Fruit fly (Drosophila melanogaster): ENCODE measurements around the gene Crag.
A peak's percentile ranks its signal among the peaks of the same experiment; 100 is the strongest.

The Crag gene

DNA sequence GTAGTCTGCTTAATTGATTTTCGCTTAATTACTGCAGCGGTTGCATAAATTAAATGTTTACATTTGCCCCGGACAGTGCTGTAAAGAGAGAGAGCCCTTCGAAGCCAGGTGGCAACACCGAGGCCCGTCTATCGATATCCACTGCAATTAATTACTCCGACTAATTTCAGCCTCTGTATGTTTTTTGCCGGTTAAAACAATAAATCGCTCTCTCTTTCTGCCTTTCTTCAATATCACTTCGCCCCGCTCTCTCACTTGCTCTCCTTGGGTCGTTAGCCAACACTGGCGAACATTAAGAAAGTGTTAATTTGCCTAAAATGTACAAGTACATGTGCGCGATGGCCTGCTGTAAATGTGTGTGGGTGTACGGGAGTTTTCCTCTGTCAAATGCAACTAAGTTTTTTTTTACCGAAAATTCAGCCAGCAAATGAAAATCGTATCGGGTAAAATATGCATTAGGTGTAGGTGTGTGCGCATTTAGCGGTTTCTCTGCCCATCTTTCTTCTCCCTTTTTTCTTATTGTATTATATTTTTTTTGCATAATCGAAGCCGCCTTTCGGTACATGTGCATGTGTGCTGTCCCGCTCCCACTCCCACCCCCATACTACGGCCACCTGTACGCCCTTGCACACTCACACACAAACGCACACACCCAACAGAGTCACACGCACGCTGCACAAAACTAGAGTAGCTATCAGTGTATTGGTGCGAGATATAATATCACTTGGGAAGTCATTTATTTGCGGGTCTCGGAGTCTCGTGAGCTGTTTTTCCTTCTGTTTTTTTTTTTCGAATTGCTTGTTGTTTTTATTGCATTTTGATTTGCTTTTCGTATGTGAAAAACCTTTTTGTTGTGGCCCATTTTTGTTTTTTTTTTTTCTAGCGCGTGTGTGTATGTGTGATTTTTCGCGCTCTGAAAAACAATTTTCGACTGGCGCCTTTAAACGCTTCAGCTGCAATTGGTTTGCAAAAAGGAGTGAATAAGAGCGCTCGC lies 30.1 kb upstream of the Crag start (continued):
- TF ChIP-seq CG11294 (GFP tag; IDR thresholded peaks at IDR 0.05) (no peak; the same call in 1 of the 2 replicates), dac (GFP tag; optimal IDR thresholded peaks at IDR 0.05) (no peak), Ets21C (GFP tag; optimal IDR thresholded peaks at IDR 0.05) (no peak), esn (GFP tag; optimal IDR thresholded peaks at IDR 0.05) (peak; percentile 48), Sox14 (GFP tag; optimal IDR thresholded peaks at IDR 0.05) (peak; percentile 61), CG32006 (GFP tag; optimal IDR thresholded peaks at IDR 0.05) (peak; percentile 15), Hr38 (GFP tag; optimal IDR thresholded peaks at IDR 0.05) (no peak), Eip75B (GFP tag; optimal IDR thresholded peaks at IDR 0.05) (peak; percentile 28), Sox15 (GFP tag; optimal IDR thresholded peaks at IDR 0.05) (no peak), fd85E (GFP tag; optimal IDR thresholded peaks at IDR 0.05) (no peak), CG3032 (tag; optimal IDR thresholded peaks at IDR 0.05) (no peak), achi (GFP tag; optimal IDR thresholded peaks at IDR 0.05) (peak; percentile 45), CG10631 (GFP tag; optimal IDR thresholded peaks at IDR 0.05) (peak; percentile 44), CG1621 (tag; optimal IDR thresholded peaks at IDR 0.05) (peak; percentile 18), Hr4 (GFP tag; optimal IDR thresholded peaks at IDR 0.05) (no peak), CG9139 (GFP tag; optimal IDR thresholded peaks at IDR 0.05) (no peak), CG6276 (GFP tag; optimal IDR thresholded peaks at IDR 0.05) (peak; percentile 51), CG6163 (GFP tag; IDR thresholded peaks at IDR 0.05) (no peak; the same call in 2 of the 3 replicates), CG6792 (GFP tag; optimal IDR thresholded peaks at IDR 0.05) (no peak), pdm3 (GFP tag; optimal IDR thresholded peaks at IDR 0.05) (peak; percentile 41), CG3919 (GFP tag; optimal IDR thresholded peaks at IDR 0.05) (peak; percentile 65)

dm6 chrX:8569038-8569437 lies 22.8 kb upstream of the Crag start:
- peak; percentile 17 for TF ChIP-seq fkh (GFP tag; optimal IDR thresholded peaks at IDR 0.05)
- TF ChIP-seq Ets96B (tag; optimal IDR thresholded peaks at IDR 0.05): no peak
- TF ChIP-seq fd85E (GFP tag; optimal IDR thresholded peaks at IDR 0.05): no peak
- no peak for TF ChIP-seq dsx (GFP tag; optimal IDR thresholded peaks at IDR 0.05; ENCODE audit: poor library complexity, severe bottlenecking)
- TF ChIP-seq cyc (GFP tag; optimal IDR thresholded peaks at IDR 0.05): no peak
- peak; percentile 73 for TF ChIP-seq svp (GFP tag)

dm6 chrX:8569639-8570038 lies 22.2 kb upstream of the Crag start:
- TF ChIP-seq Sox14 (GFP tag; optimal IDR thresholded peaks at IDR 0.05) (no peak), Hr39 (GFP tag; optimal IDR thresholded peaks at IDR 0.05) (no peak), Blimp-1 (GFP tag; optimal IDR thresholded peaks at IDR 0.05) (no peak), CG1621 (tag; optimal IDR thresholded peaks at IDR 0.05) (no peak), CG8319 (GFP tag; optimal IDR thresholded peaks at IDR 0.05) (no peak), Ets21C (GFP tag; optimal IDR thresholded peaks at IDR 0.05) (no peak), Sox15 (GFP tag; optimal IDR thresholded peaks at IDR 0.05) (no peak), dsx (GFP tag; optimal IDR thresholded peaks at IDR 0.05; ENCODE audit: poor library complexity, severe bottlenecking) (no peak), CG6854 (GFP tag; optimal IDR thresholded peaks at IDR 0.05) (no peak), CG32006 (GFP tag; optimal IDR thresholded peaks at IDR 0.05) (no peak), CG8119 (GFP tag; IDR thresholded peaks at IDR 0.05) (no peak), CG15336 (GFP tag; IDR thresholded peaks at IDR 0.05) (no peak), CG6808 (GFP tag; optimal IDR thresholded peaks at IDR 0.05) (no peak), CG4318 (GFP tag; optimal IDR thresholded peaks at IDR 0.05) (no peak)

DNA sequence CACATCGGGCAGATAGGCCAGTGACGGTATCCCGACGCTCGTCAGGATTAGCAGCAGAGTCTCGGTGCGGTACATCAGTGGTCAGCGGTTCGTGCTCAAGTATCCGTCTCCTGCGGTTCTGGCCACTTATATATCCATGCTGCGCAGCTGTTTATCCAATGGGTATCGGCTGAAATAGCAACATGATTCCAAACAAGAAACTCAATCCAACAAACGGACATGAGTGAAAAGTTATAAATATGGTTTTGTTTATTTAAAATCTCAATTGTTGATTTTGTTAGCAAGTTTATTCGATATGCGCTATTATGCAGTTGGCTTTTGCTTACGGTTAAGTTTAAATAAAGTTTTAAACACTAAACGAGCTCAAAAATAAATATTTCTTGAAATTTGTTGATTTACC lies 21.0 kb upstream of the Crag start, which contains the start of gene CG12111:
Gene CG12111 (minus strand): TSS at position 101 of the 400 bp plus-strand sequence.
- TF ChIP-seq topi (GFP tag; optimal IDR thresholded peaks at IDR 0.05) (no peak), achi (GFP tag; optimal IDR thresholded peaks at IDR 0.05) (no peak), ss (GFP tag; optimal IDR thresholded peaks at IDR 0.05) (no peak), CG31627 (GFP tag; optimal IDR thresholded peaks at IDR 0.05) (no peak), Sox15 (GFP tag; optimal IDR thresholded peaks at IDR 0.05) (no peak)
